Worm (Caenorhabditis elegans): Measurements from ENCODE around the gene pitr-3.

Gene pitr-3

ce11 chrV:9096674-9097073, 44.5 kb downstream of the pitr-3 start:
- TF ChIP-seq him-1 (tag; optimal IDR thresholded peaks at IDR 0.05): no peak
- no peak for TF ChIP-seq dao-5 (tag; optimal IDR thresholded peaks at IDR 0.05)
- TF ChIP-seq W03F9.2 (tag; optimal IDR thresholded peaks at IDR 0.05): no peak

ce11 chrV:9095613-9096317, 45.4 kb downstream of the pitr-3 start, which contains the start of gene F21C10.10:
TSS of gene F21C10.10 (plus strand) at chrV:9096267.
- TF ChIP-seq dao-5 (tag; optimal IDR thresholded peaks at IDR 0.05) (no peak), W03F9.2 (tag; optimal IDR thresholded peaks at IDR 0.05) (peak; percentile 32), him-1 (tag; optimal IDR thresholded peaks at IDR 0.05) (no peak)

ce11 chrV:9094976-9095375, 46.2 kb downstream of the pitr-3 start:
- TF ChIP-seq him-1 (tag; optimal IDR thresholded peaks at IDR 0.05) (no peak), W03F9.2 (tag; optimal IDR thresholded peaks at IDR 0.05) (no peak), dao-5 (tag; optimal IDR thresholded peaks at IDR 0.05) (no peak)

- TF ChIP-seq dao-5 (tag; optimal IDR thresholded peaks at IDR 0.05) (no peak), W03F9.2 (tag; optimal IDR thresholded peaks at IDR 0.05) (no peak), him-1 (tag; optimal IDR thresholded peaks at IDR 0.05) (no peak)
These were observed 47.1 kb downstream of the pitr-3 start for ce11 chrV:9094060-9094628.

ce11 chrV:9092209-9092608, 49.0 kb downstream of the pitr-3 start, which contains the start of gene T27E4.1:
TSS of gene T27E4.1 (plus strand) at chrV:9092345.
- no peak for TF ChIP-seq W03F9.2 (tag; optimal IDR thresholded peaks at IDR 0.05)
- TF ChIP-seq dao-5 (tag; optimal IDR thresholded peaks at IDR 0.05): no peak
- TF ChIP-seq him-1 (tag; optimal IDR thresholded peaks at IDR 0.05): no peak
